Fruit fly (Drosophila melanogaster): Measurements from ENCODE around the gene CG10602.

DNA sequence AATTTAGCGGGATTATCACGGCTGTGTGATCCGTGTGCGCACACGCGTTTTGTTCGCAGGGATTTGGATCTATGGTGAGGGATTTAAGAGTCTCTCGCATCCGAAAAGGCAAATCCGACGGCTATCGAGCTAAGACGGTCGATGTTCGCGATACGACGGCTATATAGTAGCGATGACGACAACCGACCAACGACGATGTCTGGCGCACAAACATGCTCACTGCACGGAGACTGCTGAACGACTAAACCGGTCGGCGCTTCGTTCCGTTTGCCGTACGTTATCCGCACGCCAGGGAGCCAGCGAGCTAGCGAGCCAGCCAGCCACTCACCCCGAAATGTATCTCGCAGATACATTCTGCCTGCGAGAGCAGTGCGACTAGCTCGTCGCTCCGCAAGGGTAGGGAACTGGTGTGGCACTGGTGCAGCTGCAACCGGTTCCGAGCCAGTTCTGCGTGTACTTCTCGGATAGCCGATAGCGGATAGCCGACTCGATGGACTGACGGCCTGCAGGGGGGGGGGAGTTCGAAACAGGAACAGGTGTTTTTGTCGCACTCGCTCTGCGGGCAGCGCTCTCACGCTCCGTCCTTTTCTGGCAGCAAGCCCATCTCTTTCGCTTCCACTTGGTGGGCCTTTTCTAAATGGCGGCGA is 22.1 kb upstream of the CG10602 start, which contains the start of gene tup:
- TF ChIP-seq gl (tag; optimal IDR thresholded peaks at IDR 0.05), result no peak
- no peak for TF ChIP-seq CG17806 (tag; optimal IDR thresholded peaks at IDR 0.05)
- no peak for TF ChIP-seq CG15710 (tag; optimal IDR thresholded peaks at IDR 0.05)
- TF ChIP-seq Ets98B (GFP tag; IDR thresholded peaks at IDR 0.05), result no peak
- no peak for TF ChIP-seq CG8159 (tag; optimal IDR thresholded peaks at IDR 0.05)
- TF ChIP-seq CG32121 (GFP tag; IDR thresholded peaks at IDR 0.05), result peak; percentile 33; the same call in 1 of the 2 replicates
- no peak for TF ChIP-seq rn (GFP tag; IDR thresholded peaks at IDR 0.05)
- peak; percentile 7 for TF ChIP-seq D1 (tag; optimal IDR thresholded peaks at IDR 0.05)
- TF ChIP-seq CG34367 (tag; optimal IDR thresholded peaks at IDR 0.05), result no peak
- peak; percentile 28; the same call in 1 of the 3 replicates for TF ChIP-seq fd96Ca (GFP tag; IDR thresholded peaks at IDR 0.05)
- TF ChIP-seq CG13204 (GFP tag; optimal IDR thresholded peaks at IDR 0.05), result peak; percentile 51
- peak; percentile 67; the same call in 2 of the 3 replicates for TF ChIP-seq CG4496 (GFP tag; IDR thresholded peaks at IDR 0.05)

Measured in whole organism, pupa.